Fruit fly (Drosophila melanogaster) Kc167 (cell line): Measurements from ENCODE around the gene CG6142.

Experiments used
- Myc ChIP-seq: fragments of >200 bp; optimal IDR thresholded peaks from 2 replicates; lab custom pipeline; 2017; ENCODE audit warnings: missing external identifiers
- Sin3A ChIP-seq: fragments of >200 bp; optimal IDR thresholded peaks from 2 replicates; lab custom pipeline; 2018; ENCODE audit warnings: missing external identifiers
- h ChIP-seq: fragments of >200 bp; optimal IDR thresholded peaks from 3 replicates; lab custom pipeline; 2018; ENCODE audit warnings: missing external identifiers
- insv ChIP-seq: fragments of >200 bp; optimal IDR thresholded peaks from 3 replicates; lab custom pipeline; 2018; ENCODE audit warnings: missing external identifiers
- psq ChIP-seq: fragments of >200 bp; optimal IDR thresholded peaks from 2 replicates; lab custom pipeline; 2017; ENCODE audit warnings: missing external identifiers
- ttk ChIP-seq: sonication (Bioruptor generic); optimal IDR thresholded peaks from 2 replicates; lab custom pipeline; 2017; ENCODE audit warnings: missing external identifiers

The CG6142 gene

DNA sequence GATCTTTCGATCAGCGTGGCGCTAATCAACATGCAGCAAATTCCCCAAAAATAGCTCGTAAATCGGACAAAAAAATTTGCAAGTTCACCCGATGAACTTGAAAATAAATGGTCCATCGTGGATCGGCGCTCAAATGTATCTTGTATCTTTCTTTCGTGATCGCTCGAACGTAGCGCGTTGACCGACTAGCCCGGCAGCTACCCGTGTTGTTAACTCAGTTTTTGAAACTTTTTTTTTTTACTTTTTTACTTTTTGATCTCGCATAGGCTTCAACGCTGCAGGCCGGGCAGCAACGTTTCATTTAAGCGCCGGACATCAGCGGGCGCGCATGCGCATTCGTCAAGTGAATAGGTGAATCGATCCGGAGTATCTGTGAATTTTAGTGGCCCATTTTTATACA lies at the start of gene CG6142:
CG6142 (plus strand) TSS at position 301 of the 400 bp plus-strand sequence.
- TF ChIP-seq psq (lab: Kevin White, UChicago) (no peak), insv (lab: Kevin White, UChicago) (no peak), h (lab: Kevin White, UChicago) (no peak), ttk (lab: Kevin White, UChicago) (no peak), Myc (lab: Kevin White, UChicago) (no peak), Sin3A (lab: Kevin White, UChicago) (no peak)

DNA sequence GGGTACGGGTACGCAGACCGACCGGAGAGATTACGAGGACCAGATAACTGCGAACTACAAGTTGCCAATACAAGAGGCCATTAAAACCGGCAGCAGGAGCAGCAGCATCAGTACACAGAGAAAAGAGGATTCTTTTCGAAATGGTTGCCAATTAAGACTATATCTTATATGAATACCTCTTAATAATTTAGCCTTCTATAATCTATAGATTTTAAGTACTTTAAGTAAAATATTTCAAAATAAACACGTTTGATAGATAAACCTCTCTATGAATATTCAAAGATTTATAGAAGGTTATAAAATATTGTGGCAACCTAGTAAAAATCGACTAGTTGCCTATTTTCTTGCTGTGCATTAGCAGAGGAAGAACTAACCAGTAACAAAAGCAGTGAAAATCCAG lies 37.4 kb upstream of the CG6142 start:
- TF ChIP-seq insv (lab: Kevin White, UChicago), result no peak

DNA sequence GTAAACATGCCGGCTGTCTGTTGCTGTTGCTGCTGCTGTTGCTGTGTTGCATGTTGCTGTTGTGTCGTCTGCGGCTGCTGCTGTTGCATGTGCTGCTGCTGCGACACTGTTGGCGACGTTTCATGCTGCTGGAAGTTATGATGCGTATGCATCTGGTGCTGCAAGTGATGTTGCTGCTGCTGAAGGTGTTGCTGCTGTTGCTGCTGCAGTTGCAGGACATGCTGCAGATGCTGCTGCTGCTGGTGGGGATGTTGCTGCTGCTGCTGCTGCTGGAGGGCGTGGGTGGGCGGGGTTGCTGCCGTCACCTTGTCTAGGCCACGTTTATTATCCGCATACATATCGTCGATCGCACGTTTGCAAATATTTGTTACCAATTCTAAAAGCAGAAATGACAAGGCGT lies 36.8 kb upstream of the CG6142 start:
- TF ChIP-seq h (lab: Kevin White, UChicago) (no peak), Sin3A (lab: Kevin White, UChicago) (no peak), ttk (lab: Kevin White, UChicago) (no peak), Myc (lab: Kevin White, UChicago) (no peak), psq (lab: Kevin White, UChicago) (no peak), insv (lab: Kevin White, UChicago) (no peak)

DNA sequence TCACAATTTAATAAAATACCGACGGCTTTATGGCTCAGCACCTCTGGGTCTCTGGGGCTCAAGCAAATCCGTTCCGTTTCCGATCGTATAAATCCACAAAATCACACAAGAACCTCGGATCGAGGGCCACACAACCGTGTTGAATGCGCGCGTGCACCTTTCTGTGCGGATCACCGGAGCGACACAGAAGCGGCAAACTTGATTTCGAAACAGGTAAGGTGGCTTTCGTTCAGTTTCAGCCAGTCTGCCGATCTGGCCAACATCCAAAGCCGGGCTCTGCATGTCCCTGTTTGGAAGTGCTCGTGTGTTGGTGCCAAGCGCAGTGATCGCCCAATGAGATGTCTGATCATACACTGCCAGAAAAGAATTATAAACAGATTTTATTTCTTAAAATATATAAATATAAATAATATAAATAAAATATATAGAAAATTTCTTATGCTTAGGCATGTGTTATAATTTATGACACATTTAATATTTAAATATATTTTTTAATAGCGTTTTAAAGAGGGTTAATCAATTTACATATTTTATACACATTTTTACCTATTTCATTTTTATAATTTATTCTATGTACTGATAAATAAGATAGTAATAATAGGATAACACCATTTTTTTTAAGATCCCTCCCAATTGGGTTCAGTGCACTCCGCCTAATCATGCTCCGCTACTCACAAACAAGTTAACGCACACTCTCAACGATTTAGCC lies 34.3 kb upstream of the CG6142 start, which contains the start of gene dysf:
dysf (minus strand) TSS at position 210 of the 709 bp plus-strand sequence.
- TF ChIP-seq insv (lab: Kevin White, UChicago), result no peak

DNA sequence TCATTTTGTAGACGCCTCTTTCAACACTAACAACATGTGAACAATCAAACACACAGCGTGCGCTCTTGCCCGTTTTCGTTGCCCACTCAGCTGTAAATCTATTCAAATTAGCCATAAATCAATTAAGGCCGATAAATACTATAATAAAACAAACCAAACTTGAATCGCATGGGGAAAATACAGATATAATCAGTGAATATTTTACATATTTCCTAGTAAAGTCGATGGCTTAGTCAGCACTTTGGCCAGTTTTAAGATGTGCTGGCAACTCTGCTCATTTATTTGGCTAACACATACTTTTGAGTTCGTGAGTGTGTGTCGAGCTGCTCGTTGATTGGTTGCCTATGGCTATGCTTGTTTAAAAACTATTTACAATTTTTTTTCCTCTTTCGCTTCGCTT lies 33.7 kb upstream of the CG6142 start:
- no peak for TF ChIP-seq insv (lab: Kevin White, UChicago)
- TF ChIP-seq ttk (lab: Kevin White, UChicago), result no peak
- no peak for TF ChIP-seq psq (lab: Kevin White, UChicago)
- TF ChIP-seq h (lab: Kevin White, UChicago), result no peak
- TF ChIP-seq Myc (lab: Kevin White, UChicago), result no peak
- TF ChIP-seq Sin3A (lab: Kevin White, UChicago), result no peak

DNA sequence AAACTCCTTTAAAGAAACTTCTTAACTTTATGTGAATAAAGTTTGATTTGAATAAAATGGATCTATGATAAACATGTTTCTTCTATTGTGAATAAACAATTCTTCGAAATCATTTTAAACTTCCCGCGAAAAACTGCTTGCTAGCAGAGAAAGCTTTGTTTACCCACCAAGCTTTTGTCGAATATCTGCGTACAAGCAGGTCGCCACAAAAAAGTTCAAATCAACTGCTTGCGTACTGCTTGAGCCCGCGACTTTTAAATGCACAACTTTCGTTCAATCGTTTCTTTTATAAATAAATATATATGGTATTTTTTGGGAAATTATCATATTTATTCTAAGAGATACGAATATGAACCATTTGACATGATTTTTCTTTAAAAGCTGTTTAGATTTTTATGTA lies 29.5 kb upstream of the CG6142 start:
- TF ChIP-seq psq (lab: Kevin White, UChicago) (no peak), Sin3A (lab: Kevin White, UChicago) (no peak), insv (lab: Kevin White, UChicago) (no peak), Myc (lab: Kevin White, UChicago) (no peak), ttk (lab: Kevin White, UChicago) (no peak), h (lab: Kevin White, UChicago) (no peak)

DNA sequence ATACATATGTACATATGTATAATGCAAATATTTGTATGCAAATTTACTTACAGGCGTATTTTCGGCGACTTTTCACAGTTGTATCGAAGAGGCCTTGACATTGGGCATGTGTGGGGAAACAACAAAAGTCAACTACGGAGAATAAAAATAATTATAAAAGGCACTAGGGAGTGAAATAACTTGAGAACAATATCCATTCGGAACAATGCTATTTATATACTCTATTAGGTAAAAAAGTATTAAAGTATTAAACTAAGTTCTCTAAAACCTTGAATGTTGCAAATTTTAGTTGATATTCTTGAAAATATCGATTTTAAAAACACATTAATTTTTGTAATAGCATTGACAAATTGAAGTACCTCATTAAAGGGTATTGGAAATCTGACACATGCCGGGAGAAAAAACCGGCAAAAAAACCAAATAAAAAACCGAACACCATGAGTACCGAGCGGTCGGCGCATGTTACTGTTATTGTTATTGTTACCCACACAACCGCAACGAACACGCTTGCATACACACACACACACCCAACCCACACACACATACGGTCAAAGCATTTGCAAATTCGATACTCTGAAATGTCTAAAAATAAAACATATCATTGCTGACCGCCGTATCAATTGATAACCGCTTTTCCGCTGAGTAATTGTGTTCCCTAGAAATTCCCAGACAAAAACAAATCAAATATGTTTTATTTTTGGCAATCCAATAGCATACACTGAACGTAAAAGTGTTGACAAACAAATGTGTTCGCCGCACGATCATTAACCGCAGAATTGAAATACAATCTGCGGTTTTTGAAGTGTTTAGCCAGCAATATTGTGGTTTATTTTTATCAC lies 28.4 kb upstream of the CG6142 start:
- TF ChIP-seq psq (lab: Kevin White, UChicago), result no peak
- no peak for TF ChIP-seq Myc (lab: Kevin White, UChicago)
- TF ChIP-seq insv (lab: Kevin White, UChicago), result no peak

DNA sequence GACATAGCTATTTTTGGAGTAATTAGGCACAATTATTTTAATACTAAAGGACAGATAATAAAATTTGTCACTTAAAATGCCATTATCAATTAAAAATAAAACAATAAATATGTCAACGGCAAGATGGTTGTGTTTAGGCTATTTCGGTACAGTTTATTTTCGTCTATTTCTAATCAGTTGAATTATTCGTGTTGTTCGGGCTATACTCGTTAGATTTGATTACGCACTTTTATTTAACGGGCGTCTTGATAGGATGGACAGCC lies 27.9 kb upstream of the CG6142 start:
- TF ChIP-seq Sin3A (lab: Kevin White, UChicago) (no peak), psq (lab: Kevin White, UChicago) (no peak), ttk (lab: Kevin White, UChicago) (no peak), Myc (lab: Kevin White, UChicago) (no peak), insv (lab: Kevin White, UChicago) (no peak), h (lab: Kevin White, UChicago) (no peak)

DNA sequence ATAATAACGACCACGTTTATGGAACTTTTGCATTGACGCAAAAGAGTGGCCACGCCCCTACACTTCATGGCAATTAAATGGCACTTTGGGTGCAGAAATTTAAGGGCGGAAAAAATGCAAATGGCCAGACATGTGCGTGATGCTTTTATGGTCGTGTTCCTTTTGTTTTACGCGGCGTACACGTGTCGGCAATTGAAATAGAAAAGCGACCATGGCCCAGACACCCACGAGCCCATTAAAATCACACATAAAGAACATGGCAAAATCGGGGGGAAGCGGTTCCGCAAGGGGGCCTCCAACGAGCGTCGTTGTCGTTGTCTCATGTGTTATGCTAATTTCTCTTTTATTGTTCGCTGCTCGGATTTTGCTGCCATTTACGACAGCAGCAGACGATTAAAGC lies 27.5 kb upstream of the CG6142 start:
- TF ChIP-seq h (lab: Kevin White, UChicago) (no peak), Myc (lab: Kevin White, UChicago) (no peak), Sin3A (lab: Kevin White, UChicago) (no peak), psq (lab: Kevin White, UChicago) (no peak), insv (lab: Kevin White, UChicago) (no peak), ttk (lab: Kevin White, UChicago) (no peak)

DNA sequence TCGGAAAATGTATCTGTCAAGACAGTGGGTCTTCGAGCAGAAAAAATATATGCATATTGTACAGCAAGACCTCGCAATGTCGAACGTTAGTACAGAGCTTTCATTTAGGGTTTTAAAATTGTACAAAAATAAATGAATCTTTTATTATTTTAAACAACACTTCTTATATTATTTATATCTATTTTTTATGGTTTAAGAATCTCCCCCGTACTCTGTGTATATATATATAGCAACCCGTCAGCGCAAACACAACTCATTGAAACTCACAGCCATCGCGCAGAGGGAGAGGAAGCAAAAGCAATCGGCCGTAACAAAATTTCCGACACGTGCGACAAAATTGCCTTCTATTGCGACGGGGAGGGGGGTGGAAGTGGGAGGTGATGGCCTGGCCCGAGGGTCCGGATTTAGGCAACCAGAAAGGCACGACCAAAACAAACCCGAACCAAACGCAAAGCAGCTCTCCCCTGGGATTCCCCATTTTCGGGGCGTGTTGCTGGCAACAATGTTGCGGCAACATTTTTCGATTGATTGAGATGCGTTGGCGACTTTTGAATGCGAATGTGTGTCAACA lies 26.9 kb upstream of the CG6142 start:
- TF ChIP-seq ttk (lab: Kevin White, UChicago) (no peak), insv (lab: Kevin White, UChicago) (no peak)

DNA sequence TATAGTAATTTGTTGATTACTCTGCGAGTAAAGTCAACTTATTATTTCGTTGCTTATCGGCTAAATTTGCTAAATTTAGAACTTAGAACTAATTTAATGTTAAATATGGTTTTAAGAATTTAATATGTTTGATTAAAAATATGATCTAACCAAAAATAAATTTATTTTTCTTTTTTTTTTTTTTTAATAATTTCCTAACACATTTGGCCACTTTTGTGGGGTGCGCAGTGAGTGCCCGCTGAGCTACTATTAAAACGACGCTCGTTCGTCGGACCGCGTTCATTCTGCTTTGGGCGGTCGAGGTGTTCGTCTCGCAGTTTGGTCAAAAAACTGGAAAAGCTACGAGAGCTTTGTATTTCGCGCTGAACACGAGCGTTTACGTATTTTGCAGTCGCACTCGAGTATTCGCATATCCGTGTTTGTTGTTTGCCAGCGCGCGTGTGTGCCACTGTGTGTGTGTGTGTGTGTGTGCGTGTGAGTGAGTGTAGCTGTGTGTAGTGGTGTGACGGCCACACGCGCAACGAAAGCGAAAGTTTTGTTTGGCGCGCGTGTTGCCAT lies 26.3 kb upstream of the CG6142 start, which contains the start of gene Cipc:
Cipc (plus strand) TSS at position 274 of the 558 bp plus-strand sequence.
- TF ChIP-seq psq (lab: Kevin White, UChicago) (no peak), ttk (lab: Kevin White, UChicago) (no peak), Myc (lab: Kevin White, UChicago) (no peak), Sin3A (lab: Kevin White, UChicago) (no peak), h (lab: Kevin White, UChicago) (no peak), insv (lab: Kevin White, UChicago) (no peak)
